Fruit fly (Drosophila melanogaster) whole organism, embryonic: ENCODE results near the gene PIG-S.

Source experiments
- Atf3 ChIP-seq: fragments of 200-800 bp; sonication (Bioruptor generic); optimal IDR thresholded peaks from 3 replicates; lab custom pipeline; 2016; ENCODE audit warnings: missing biosample characterization, missing genetic modification characterization
- Awh ChIP-seq: fragments of 200-800 bp; sonication (Bioruptor generic); IDR thresholded peaks from 2 replicates; pipeline ENCODE4, ENCODE4 v1.3.6; 2022; ENCODE audit warnings: missing biosample characterization, missing genetic modification characterization
- CG10267 ChIP-seq: fragments of 200-800 bp; sonication (Bioruptor generic); optimal IDR thresholded peaks from 2 replicates; lab custom pipeline; 2018; ENCODE audit warnings: missing biosample characterization, mild to moderate bottlenecking, missing genetic modification characterization, moderate library complexity
- CG12219 ChIP-seq: fragments of 200-800 bp; sonication (Bioruptor generic); optimal IDR thresholded peaks from 3 replicates; lab custom pipeline; 2018; ENCODE audit warnings: missing biosample characterization, mild to moderate bottlenecking, missing genetic modification characterization
- CG13123 ChIP-seq: fragments of 200-800 bp; sonication (Bioruptor generic); optimal IDR thresholded peaks from 2 replicates; lab custom pipeline; 2016; ENCODE audit warnings: missing biosample characterization, missing genetic modification characterization
- CG18262 ChIP-seq: fragments of 200-800 bp; optimal IDR thresholded peaks from 3 replicates; lab custom pipeline; 2019; ENCODE audit warnings: missing biosample characterization, mild to moderate bottlenecking, missing genetic modification characterization, moderate library complexity
- CG18599 ChIP-seq: fragments of 200-800 bp; sonication (Bioruptor generic); optimal IDR thresholded peaks from 3 replicates; lab custom pipeline; 2017; ENCODE audit warnings: missing biosample characterization, missing genetic modification characterization, mild to moderate bottlenecking, moderate library complexity, missing genetic modification reagents
- CG2875 ChIP-seq: fragments of 200-800 bp; sonication (Bioruptor generic); optimal IDR thresholded peaks from 2 replicates; lab custom pipeline; 2017; ENCODE audit warnings: missing biosample characterization, mild to moderate bottlenecking, missing genetic modification characterization, missing genetic modification reagents
- CG2889 ChIP-seq: fragments of 200-800 bp; sonication (Bioruptor generic); IDR thresholded peaks from 3 replicates; pipeline ENCODE4 v1.3.6; 2022; ENCODE audit warnings: missing biosample characterization, missing genetic modification characterization
- CG32772 ChIP-seq: fragments of 200-800 bp; sonication (Bioruptor generic); IDR thresholded peaks from 2 replicates; pipeline ENCODE4 v1.3.6; 2022; ENCODE audit warnings: missing biosample characterization, missing genetic modification characterization
- CG4617 ChIP-seq: fragments of 200-800 bp; sonication (Bioruptor generic); optimal IDR thresholded peaks from 3 replicates; lab custom pipeline; 2016; ENCODE audit warnings: missing biosample characterization, missing genetic modification characterization, borderline replicate concordance
- CG4820 ChIP-seq: fragments of 200-800 bp; sonication (Bioruptor generic); optimal IDR thresholded peaks from 3 replicates; lab custom pipeline; 2016; ENCODE audit warnings: missing biosample characterization, missing genetic modification characterization
- CG6272 ChIP-seq: fragments of 200-800 bp; sonication (Bioruptor generic); IDR thresholded peaks from 2 replicates; pipeline ENCODE4 v1.3.6; 2022; ENCODE audit warnings: missing biosample characterization, missing genetic modification characterization
- CG6654 ChIP-seq: fragments of 200-800 bp; sonication (Bioruptor generic); optimal IDR thresholded peaks from 2 replicates; lab custom pipeline; 2017; ENCODE audit warnings: missing biosample characterization, mild to moderate bottlenecking, missing genetic modification characterization
- CG6683 ChIP-seq: fragments of 200-800 bp; sonication (Bioruptor generic); optimal IDR thresholded peaks from 2 replicates; lab custom pipeline; 2017; ENCODE audit warnings: missing biosample characterization, mild to moderate bottlenecking, missing genetic modification characterization, missing genetic modification reagents
- CG7271 ChIP-seq: fragments of 200-800 bp; sonication (Bioruptor generic); optimal IDR thresholded peaks from 2 replicates; lab custom pipeline; 2018; ENCODE audit warnings: missing biosample characterization, mild to moderate bottlenecking, missing genetic modification characterization, moderate library complexity
- CTCF ChIP-seq: fragments of 200-800 bp; sonication (Bioruptor generic); optimal IDR thresholded peaks from 2 replicates; lab custom pipeline; 2017; ENCODE audit warnings: missing biosample characterization, mild to moderate bottlenecking, missing genetic modification characterization, moderate library complexity
- Camta ChIP-seq: fragments of 200-800 bp; sonication (Bioruptor generic); optimal IDR thresholded peaks from 2 replicates; lab custom pipeline; 2016; ENCODE audit warnings: missing biosample characterization, missing genetic modification characterization
- Chrac-16 ChIP-seq: fragments of 200-800 bp; sonication (Bioruptor generic); optimal IDR thresholded peaks from 3 replicates; lab custom pipeline; 2016; ENCODE audit warnings: missing biosample characterization, missing genetic modification characterization
- CkIIα-i1 ChIP-seq: fragments of 200-800 bp; sonication (Bioruptor generic); IDR thresholded peaks from 2 replicates; pipeline ENCODE4 v1.3.6; 2022; ENCODE audit warnings: missing biosample characterization, missing genetic modification characterization
- Dref ChIP-seq: fragments of 200-800 bp; sonication (Bioruptor generic); IDR thresholded peaks from 2 replicates; pipeline ENCODE4 v1.3.6; 2022; ENCODE audit warnings: missing biosample characterization, missing genetic modification characterization
- Fer2 ChIP-seq: fragments of 200-800 bp; sonication (Bioruptor generic); optimal IDR thresholded peaks from 2 replicates; lab custom pipeline; 2018; ENCODE audit warnings: missing biosample characterization, mild to moderate bottlenecking, missing genetic modification characterization, moderate library complexity
- H2.0 ChIP-seq: fragments of 200-800 bp; sonication (Bioruptor generic); IDR thresholded peaks from 2 replicates; pipeline ENCODE4 v1.3.6; 2022; ENCODE audit warnings: missing biosample characterization, missing genetic modification characterization
- HmgZ ChIP-seq: fragments of 200-800 bp; sonication (Bioruptor generic); optimal IDR thresholded peaks from 2 replicates; lab custom pipeline; 2018; ENCODE audit warnings: missing biosample characterization, mild to moderate bottlenecking, missing genetic modification characterization
- Lim3 ChIP-seq: fragments of 200-800 bp; sonication (Bioruptor generic); IDR thresholded peaks from 2 replicates; pipeline ENCODE4 v1.3.6; 2022; ENCODE audit warnings: missing biosample characterization, missing genetic modification characterization
- Med ChIP-seq: fragments of 200-800 bp; sonication (Bioruptor generic); peaks from one replicate; lab custom pipeline; 2016; ENCODE audit warnings: missing biosample characterization, missing genetic modification characterization, mild to moderate bottlenecking, inconsistent platforms, moderate library complexity
- Mes4 ChIP-seq: fragments of 200-800 bp; sonication (Bioruptor generic); optimal IDR thresholded peaks from 2 replicates; lab custom pipeline; 2016; ENCODE audit warnings: missing biosample characterization, missing genetic modification characterization
- Myb ChIP-seq: fragments of 200-800 bp; sonication (Bioruptor generic); optimal IDR thresholded peaks from 2 replicates; lab custom pipeline; 2016; ENCODE audit warnings: missing biosample characterization, missing genetic modification characterization
- PHDP ChIP-seq: fragments of 200-800 bp; sonication (Bioruptor generic); optimal IDR thresholded peaks from 3 replicates; lab custom pipeline; 2018; ENCODE audit warnings: missing biosample characterization, mild to moderate bottlenecking, missing genetic modification characterization, moderate library complexity
- Ravus ChIP-seq: fragments of 200-800 bp; sonication (Bioruptor generic); IDR thresholded peaks from 2 replicates; pipeline ENCODE4 v1.3.6; 2022; ENCODE audit warnings: missing biosample characterization, missing genetic modification characterization
- Sin3A ChIP-seq: fragments of >200 bp; optimal IDR thresholded peaks from 2 replicates; lab custom pipeline; 2018
- bbx ChIP-seq: fragments of 200-800 bp; sonication (Bioruptor generic); IDR thresholded peaks from 2 replicates; pipeline ENCODE4 v1.3.6; 2022; ENCODE audit warnings: missing biosample characterization, missing genetic modification characterization; ENCODE audit not compliant: partially characterized antibody
- ci ChIP-seq: fragments of 200-800 bp; sonication (Bioruptor generic); IDR thresholded peaks from 3 replicates; pipeline ENCODE4 v1.3.6; 2022; ENCODE audit warnings: missing biosample characterization, missing genetic modification characterization
- dmrt11E ChIP-seq: fragments of 200-800 bp; sonication (Bioruptor generic); optimal IDR thresholded peaks from 3 replicates; lab custom pipeline; 2018; ENCODE audit warnings: missing biosample characterization, mild to moderate bottlenecking, missing genetic modification characterization, moderate library complexity
- esg ChIP-seq: fragments of 200-800 bp; sonication (Bioruptor generic); conservative IDR thresholded peaks from 2 replicates; pipeline ENCODE4 v1.3.6; 2022; ENCODE audit warnings: missing biosample characterization, missing genetic modification characterization
- ewg ChIP-seq: fragments of 200-800 bp; sonication (Bioruptor generic); optimal IDR thresholded peaks from 3 replicates; lab custom pipeline; 2017; ENCODE audit warnings: mild to moderate bottlenecking, missing biosample characterization, missing genetic modification reagents, missing genetic modification characterization
- fd96Cb ChIP-seq: fragments of 200-800 bp; sonication (Bioruptor generic); optimal IDR thresholded peaks from 2 replicates; lab custom pipeline; 2018; ENCODE audit warnings: missing biosample characterization, mild to moderate bottlenecking, missing genetic modification characterization, moderate library complexity
- ftz-f1 ChIP-seq: fragments of 200-800 bp; sonication (Bioruptor generic); optimal IDR thresholded peaks from 2 replicates; lab custom pipeline; 2016; ENCODE audit warnings: missing biosample characterization, missing genetic modification characterization
- gt ChIP-seq: fragments of 200-800 bp; sonication (Bioruptor generic); IDR thresholded peaks from 2 replicates; pipeline ENCODE4 v1.3.6; 2022; ENCODE audit warnings: missing biosample characterization, missing genetic modification characterization
- jigr1 ChIP-seq: fragments of 200-800 bp; sonication (Bioruptor generic); IDR thresholded peaks from 3 replicates; pipeline ENCODE4 v1.3.6; 2022; ENCODE audit warnings: missing biosample characterization, missing genetic modification characterization
- klu ChIP-seq: fragments of 200-800 bp; sonication (Bioruptor generic); IDR thresholded peaks from 2 replicates; pipeline ENCODE4 v1.3.6; 2022; ENCODE audit warnings: missing biosample characterization, missing genetic modification characterization
- prd ChIP-seq, 3 experiments: fragments of >200 bp in 2 of 3; fragments of 200-800 bp in 1 of 3; sonication (Bioruptor generic) in 1 of 3; optimal IDR thresholded peaks in 2 of 3; IDR thresholded peaks in 1 of 3; 2 replicates in 2 of 3; 3 replicates in 1 of 3; pipeline versions ENCODE4 v1.3.6 to Lab custom; 2017 to 2022; ENCODE audit warnings: missing biosample characterization in 1 of 3, missing genetic modification characterization in 1 of 3
- repo ChIP-seq: fragments of 200-800 bp; sonication (Bioruptor generic); optimal IDR thresholded peaks from 2 replicates; lab custom pipeline; 2016; ENCODE audit warnings: missing biosample characterization, missing genetic modification characterization
- seq ChIP-seq: fragments of 200-800 bp; sonication (Bioruptor generic); IDR thresholded peaks from 2 replicates; pipeline ENCODE4 v1.3.6; 2022; ENCODE audit warnings: missing biosample characterization, missing genetic modification characterization
- so ChIP-seq: fragments of 200-800 bp; sonication (Bioruptor generic); IDR thresholded peaks from 3 replicates; pipeline ENCODE4 v1.3.6; 2022; ENCODE audit warnings: missing biosample characterization, missing genetic modification characterization
- sob ChIP-seq: fragments of 200-800 bp; sonication (Bioruptor generic); IDR thresholded peaks from 2 replicates; pipeline ENCODE4 v1.3.6; 2022; ENCODE audit warnings: missing biosample characterization, missing genetic modification characterization
- tio ChIP-seq: fragments of 200-800 bp; sonication (Bioruptor generic); optimal IDR thresholded peaks from 2 replicates; lab custom pipeline; 2017; ENCODE audit warnings: missing biosample characterization, missing genetic modification characterization, inconsistent platforms
- vfl ChIP-seq: fragments of 200-800 bp; sonication (Bioruptor generic); optimal IDR thresholded peaks from 2 replicates; lab custom pipeline; 2016; ENCODE audit warnings: missing biosample characterization, missing genetic modification characterization
- wdn ChIP-seq: fragments of 200-800 bp; sonication (Bioruptor generic); IDR thresholded peaks from 2 replicates; pipeline ENCODE4 v1.3.6; 2022; ENCODE audit warnings: missing biosample characterization, missing genetic modification characterization

The PIG-S gene

DNA sequence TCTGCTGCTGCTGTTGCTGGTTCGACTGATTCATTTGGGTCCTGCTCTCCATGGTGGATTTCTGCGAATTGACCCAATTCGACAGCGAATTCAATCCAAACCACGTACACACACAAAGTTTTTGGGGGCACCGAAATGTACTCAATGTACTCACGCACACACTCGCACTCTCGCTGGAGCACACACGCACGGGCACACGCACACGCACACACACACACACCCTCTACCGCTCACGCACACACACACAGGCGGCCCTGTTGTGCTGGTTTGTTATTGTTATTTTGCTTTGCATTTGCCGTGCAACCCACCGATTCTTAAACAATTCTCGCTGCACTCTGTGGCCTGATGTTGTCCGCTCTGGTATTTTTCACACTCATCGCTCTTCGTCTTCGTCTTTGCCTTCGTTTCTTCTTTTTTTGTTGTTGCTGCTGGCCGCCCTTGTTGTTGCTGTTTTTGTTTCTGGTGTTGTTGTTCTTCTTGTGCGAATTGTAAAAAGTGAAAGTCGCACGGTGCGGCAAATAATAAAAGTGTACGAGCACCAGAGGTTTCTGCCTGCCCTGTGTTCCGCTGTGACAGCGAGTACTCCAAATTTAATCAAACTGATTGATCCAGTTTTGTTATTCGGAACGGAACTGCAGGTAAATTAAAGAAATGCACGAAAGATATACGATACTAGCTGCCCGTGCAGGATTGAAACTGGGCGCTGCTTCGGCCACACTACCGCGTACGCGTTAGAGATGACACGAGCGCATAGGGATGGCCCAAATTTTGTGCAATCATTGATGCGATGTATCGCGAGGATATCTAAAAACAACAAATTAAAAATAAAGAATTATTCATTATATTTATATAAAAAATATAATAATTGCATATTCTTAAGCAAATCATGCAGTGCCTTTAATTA, 41.5 kb downstream of the PIG-S start, which contains the start of gene CG3744 (continued):
- TF ChIP-seq klu (peak; percentile 84), H2.0 (GFP tag; lab: Robert Waterston, UW) (peak; percentile 94), Awh (GFP tag; lab: Robert Waterston, UW) (peak; percentile 84), Sin3A (peak; percentile 73), CG7271 (tag; lab: Kevin White, UChicago) (peak; percentile 40), CG10267 (peak; percentile 85), CTCF (GFP tag; lab: Kevin White, UChicago) (no peak), sob (peak; percentile 96), CG18599 (GFP tag; lab: Kevin White, UChicago) (peak; percentile 93), Mes4 (no peak), CG4617 (peak; percentile 78), so (GFP tag; lab: Robert Waterston, UW) (peak; percentile 94), CG18262 (peak; percentile 89), CG12219 (GFP tag; lab: Kevin White, UChicago) (peak; percentile 67), dmrt11E (tag; lab: Kevin White, UChicago) (peak; percentile 86), Myb (GFP tag; lab: Kevin White, UChicago) (peak; percentile 47), CG4820 (GFP tag; lab: Kevin White, UChicago) (peak; percentile 81), seq (GFP tag; lab: Robert Waterston, UW) (peak; percentile 82), repo (GFP tag; lab: Kevin White, UChicago) (peak; percentile 54), HmgZ (peak; percentile 73), Camta (GFP tag; lab: Kevin White, UChicago) (peak; percentile 46), Lim3 (GFP tag; lab: Robert Waterston, UW) (peak; percentile 70), CG6683 (peak; percentile 76), prd (optimal IDR thresholded peaks at IDR 0.05; lab: Kevin White, UChicago) (no peak), prd (GFP tag; IDR thresholded peaks at IDR 0.05; lab: Robert Waterston, UW) (peak; percentile 96), ci (GFP tag; lab: Robert Waterston, UW) (peak; percentile 95), vfl (GFP tag; lab: Kevin White, UChicago) (peak; percentile 73), CG2889 (peak; percentile 85), CG32772 (GFP tag; lab: Robert Waterston, UW) (peak; percentile 93), jigr1 (GFP tag; lab: Robert Waterston, UW) (peak; percentile 81; the same call in 2 of the 3 replicates), ewg (GFP tag; lab: Kevin White, UChicago) (peak; percentile 78), bbx (GFP tag; lab: Robert Waterston, UW) (peak; percentile 95), CG2875 (GFP tag; lab: Kevin White, UChicago) (peak; percentile 74), wdn (peak; percentile 94), CkIIα-i1 (GFP tag; lab: Robert Waterston, UW) (0 out of 2 replicates have a peak, but pooled peaks have one; percentile 52), CG6272 (peak; percentile 96), ftz-f1 (GFP tag; lab: Kevin White, UChicago) (peak; percentile 45), Chrac-16 (GFP tag; lab: Kevin White, UChicago) (peak; percentile 86), esg (GFP tag; lab: Robert Waterston, UW) (peak; percentile 87), CG6654 (GFP tag; lab: Kevin White, UChicago) (peak; percentile 57), tio (GFP tag; lab: Kevin White, UChicago) (no peak), Med (GFP tag; lab: Kevin White, UChicago) (peak; percentile 95), fd96Cb (tag; lab: Kevin White, UChicago) (peak; percentile 81), CG13123 (GFP tag; lab: Kevin White, UChicago) (peak; percentile 88), Fer2 (tag; lab: Kevin White, UChicago) (peak; percentile 91), Dref (GFP tag; lab: Robert Waterston, UW) (peak; percentile 52), Ravus (GFP tag; lab: Robert Waterston, UW) (peak; percentile 75), PHDP (tag; lab: Kevin White, UChicago) (peak; percentile 92), gt (GFP tag; lab: Robert Waterston, UW) (peak; percentile 76), Atf3 (GFP tag; lab: Kevin White, UChicago) (peak; percentile 53)
